Fruit fly (Drosophila melanogaster) Kc167 (cell line): Measurements from ENCODE around the gene Snoo.

Experiments
- Sin3A ChIP-seq: fragments of >200 bp; optimal IDR thresholded peaks from 2 replicates; lab custom pipeline; 2018; ENCODE audit warnings: missing external identifiers
- h ChIP-seq: fragments of >200 bp; optimal IDR thresholded peaks from 3 replicates; lab custom pipeline; 2018; ENCODE audit warnings: missing external identifiers
- psq ChIP-seq: fragments of >200 bp; optimal IDR thresholded peaks from 2 replicates; lab custom pipeline; 2017; ENCODE audit warnings: missing external identifiers
- ttk ChIP-seq: sonication (Bioruptor generic); optimal IDR thresholded peaks from 2 replicates; lab custom pipeline; 2017; ENCODE audit warnings: missing external identifiers

DNA sequence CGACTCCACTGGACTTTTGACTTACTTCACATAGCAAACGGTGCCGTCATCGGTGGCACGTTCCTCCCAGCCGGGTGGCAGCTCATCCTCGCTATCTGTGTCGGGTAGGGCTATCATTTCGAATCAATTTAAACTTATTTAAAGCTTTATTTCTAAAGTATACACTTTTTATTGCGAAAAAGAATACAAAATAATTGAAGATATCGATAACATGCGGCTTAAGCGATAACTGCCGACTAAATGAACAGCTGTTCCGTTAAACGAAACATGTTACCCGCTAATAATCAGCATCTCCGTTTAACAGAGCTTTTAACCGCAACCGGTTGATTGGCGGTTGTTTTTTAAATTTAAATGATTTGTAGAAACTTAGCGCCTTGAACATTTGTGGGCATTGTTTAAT lies 20.1 kb upstream of the Snoo start, which contains the start of gene Wwox:
- TF ChIP-seq h (no peak), psq (lab: Kevin White, UChicago) (no peak), Sin3A (no peak), ttk (no peak)
